Fruit fly (Drosophila melanogaster) whole organism, embryonic: ENCODE results near the gene Shmt.

ENCODE experiments used
- Antp ChIP-seq: fragments of 200-800 bp; sonication (Bioruptor generic); optimal IDR thresholded peaks from 3 replicates; lab custom pipeline; 2016; ENCODE audit warnings: missing biosample characterization, missing genetic modification characterization
- B-H1 ChIP-seq: fragments of 200-800 bp; sonication (Bioruptor generic); IDR thresholded peaks from 3 replicates; pipeline ENCODE4 v1.3.6; 2022; ENCODE audit warnings: missing biosample characterization, missing genetic modification characterization
- BtbVII ChIP-seq: fragments of 200-800 bp; sonication (Bioruptor generic); optimal IDR thresholded peaks from 3 replicates; lab custom pipeline; 2017; ENCODE audit warnings: missing biosample characterization, mild to moderate bottlenecking, missing genetic modification characterization
- CG10274 ChIP-seq: fragments of 200-800 bp; sonication (Bioruptor generic); optimal IDR thresholded peaks from 3 replicates; lab custom pipeline; 2017; ENCODE audit warnings: missing biosample characterization, mild to moderate bottlenecking, missing genetic modification characterization
- CG11723 ChIP-seq: fragments of 200-800 bp; sonication (Bioruptor generic); optimal IDR thresholded peaks from 2 replicates; lab custom pipeline; 2017; ENCODE audit warnings: missing biosample characterization, mild to moderate bottlenecking, missing genetic modification characterization
- CG12155 ChIP-seq: fragments of 200-800 bp; sonication (Bioruptor generic); optimal IDR thresholded peaks from 3 replicates; lab custom pipeline; 2016; ENCODE audit warnings: missing biosample characterization, missing genetic modification characterization
- CG16863 ChIP-seq: fragments of 200-800 bp; sonication (Bioruptor generic); optimal IDR thresholded peaks from 3 replicates; lab custom pipeline; 2016; ENCODE audit warnings: missing biosample characterization, missing genetic modification characterization
- CG17568 ChIP-seq: fragments of 200-800 bp; sonication (Bioruptor generic); optimal IDR thresholded peaks from 2 replicates; lab custom pipeline; 2018; ENCODE audit warnings: missing biosample characterization, mild to moderate bottlenecking, missing genetic modification characterization, moderate library complexity
- CG32772 ChIP-seq: fragments of 200-800 bp; sonication (Bioruptor generic); IDR thresholded peaks from 2 replicates; pipeline ENCODE4 v1.3.6; 2022; ENCODE audit warnings: missing biosample characterization, missing genetic modification characterization
- CG33213 ChIP-seq: fragments of 200-800 bp; sonication (Bioruptor generic); optimal IDR thresholded peaks from 3 replicates; lab custom pipeline; 2016; ENCODE audit warnings: missing biosample characterization, missing genetic modification characterization
- CG4282 ChIP-seq: fragments of 200-800 bp; sonication (Bioruptor generic); optimal IDR thresholded peaks from 2 replicates; lab custom pipeline; 2016; ENCODE audit warnings: missing biosample characterization, missing genetic modification characterization
- CG5180 ChIP-seq: fragments of 200-800 bp; sonication (Bioruptor generic); optimal IDR thresholded peaks from 3 replicates; lab custom pipeline; 2017; ENCODE audit warnings: missing biosample characterization, missing genetic modification characterization, mild to moderate bottlenecking, moderate library complexity, missing genetic modification reagents
- CG7839 ChIP-seq: fragments of 200-800 bp; sonication (Bioruptor generic); optimal IDR thresholded peaks from 3 replicates; lab custom pipeline; 2018; ENCODE audit warnings: missing biosample characterization, mild to moderate bottlenecking, missing genetic modification characterization, moderate library complexity
- CG8924 ChIP-seq: fragments of 200-800 bp; optimal IDR thresholded peaks from 3 replicates; lab custom pipeline; 2019; ENCODE audit warnings: missing biosample characterization, mild to moderate bottlenecking, missing genetic modification characterization, moderate library complexity
- CG9609 ChIP-seq: fragments of 200-800 bp; sonication (Bioruptor generic); optimal IDR thresholded peaks from 3 replicates; lab custom pipeline; 2016; ENCODE audit warnings: missing biosample characterization, missing genetic modification characterization
- CTCF ChIP-seq: fragments of 200-800 bp; sonication (Bioruptor generic); optimal IDR thresholded peaks from 2 replicates; lab custom pipeline; 2017; ENCODE audit warnings: missing biosample characterization, mild to moderate bottlenecking, missing genetic modification characterization, moderate library complexity
- D19A ChIP-seq: fragments of 200-800 bp; optimal IDR thresholded peaks from 3 replicates; lab custom pipeline; 2019; ENCODE audit warnings: missing biosample characterization, mild to moderate bottlenecking, missing genetic modification characterization, moderate library complexity
- Dbx ChIP-seq: fragments of 200-800 bp; sonication (Bioruptor generic); IDR thresholded peaks from 3 replicates; pipeline ENCODE4 v1.3.6; 2022; ENCODE audit warnings: missing biosample characterization, missing genetic modification characterization
- Drgx ChIP-seq: fragments of 200-800 bp; sonication (Bioruptor generic); IDR thresholded peaks from 2 replicates; pipeline ENCODE4 v1.3.6; 2022; ENCODE audit warnings: missing biosample characterization, missing genetic modification characterization
- Elba2 ChIP-seq: fragments of 200-800 bp; sonication (Bioruptor generic); optimal IDR thresholded peaks from 3 replicates; lab custom pipeline; 2016; ENCODE audit warnings: missing biosample characterization, missing genetic modification characterization
- HLH4C ChIP-seq: fragments of 200-800 bp; sonication (Bioruptor generic); IDR thresholded peaks from 3 replicates; pipeline ENCODE4 v1.3.6; 2022; ENCODE audit warnings: missing biosample characterization, missing genetic modification characterization; ENCODE audit not compliant: partially characterized antibody
- Hand ChIP-seq: fragments of 200-800 bp; sonication (Bioruptor generic); optimal IDR thresholded peaks from 2 replicates; lab custom pipeline; 2017; ENCODE audit warnings: mild to moderate bottlenecking, missing biosample characterization, missing genetic modification reagents, missing genetic modification characterization
- Lhr ChIP-seq: fragments of 200-800 bp; sonication (Bioruptor generic); optimal IDR thresholded peaks from 3 replicates; lab custom pipeline; 2017; ENCODE audit warnings: mild to moderate bottlenecking, missing biosample characterization, missing genetic modification reagents, missing genetic modification characterization
- Nf-YC ChIP-seq: fragments of 200-800 bp; optimal IDR thresholded peaks from 3 replicates; lab custom pipeline; 2019; ENCODE audit warnings: missing biosample characterization, mild to moderate bottlenecking, missing genetic modification characterization, moderate library complexity
- Oli ChIP-seq: fragments of 200-800 bp; sonication (Bioruptor generic); optimal IDR thresholded peaks from 2 replicates; lab custom pipeline; 2018; ENCODE audit warnings: missing biosample characterization, mild to moderate bottlenecking, missing genetic modification characterization, moderate library complexity
- Opbp ChIP-seq: fragments of 200-800 bp; sonication (Bioruptor generic); IDR thresholded peaks from 3 replicates; pipeline ENCODE4 v1.3.6; 2022; ENCODE audit warnings: missing biosample characterization, missing genetic modification characterization; ENCODE audit not compliant: partially characterized antibody
- Pdp1 ChIP-seq, 2 experiments: fragments of 200-800 bp; sonication (Bioruptor generic); optimal IDR thresholded peaks; 3 replicates each; lab custom pipeline; 2016; ENCODE audit warnings: missing biosample characterization in 2 of 2, missing genetic modification characterization in 2 of 2, mild to moderate bottlenecking in 1 of 2, moderate library complexity in 1 of 2
- Sin3A ChIP-seq: fragments of >200 bp; optimal IDR thresholded peaks from 2 replicates; lab custom pipeline; 2018
- al ChIP-seq: fragments of 200-800 bp; sonication (Bioruptor generic); IDR thresholded peaks from 2 replicates; pipeline ENCODE4 v1.3.6; 2022; ENCODE audit warnings: missing biosample characterization, missing genetic modification characterization
- ash1 ChIP-seq: fragments of 200-800 bp; sonication (Bioruptor generic); optimal IDR thresholded peaks from 2 replicates; lab custom pipeline; 2018; ENCODE audit warnings: missing biosample characterization, mild to moderate bottlenecking, missing genetic modification characterization
- bcd ChIP-seq: fragments of 200-800 bp; sonication (Bioruptor generic); optimal IDR thresholded peaks from 2 replicates; lab custom pipeline; 2017; ENCODE audit warnings: missing biosample characterization, mild to moderate bottlenecking, missing genetic modification characterization
- bigmax ChIP-seq: fragments of 200-800 bp; sonication (Bioruptor generic); optimal IDR thresholded peaks from 2 replicates; lab custom pipeline; 2018; ENCODE audit warnings: missing biosample characterization, mild to moderate bottlenecking, missing genetic modification characterization
- bsh ChIP-seq, 2 experiments: fragments of 200-800 bp; sonication (Bioruptor generic); optimal IDR thresholded peaks; 2 replicates each; lab custom pipeline; 2017 to 2018; ENCODE audit warnings: mild to moderate bottlenecking in 2 of 2, missing biosample characterization in 2 of 2, missing genetic modification characterization in 2 of 2, moderate library complexity in 1 of 2
- ci ChIP-seq: fragments of 200-800 bp; sonication (Bioruptor generic); IDR thresholded peaks from 3 replicates; pipeline ENCODE4 v1.3.6; 2022; ENCODE audit warnings: missing biosample characterization, missing genetic modification characterization
- corto ChIP-seq: fragments of 200-800 bp; sonication (Bioruptor generic); optimal IDR thresholded peaks from 2 replicates; lab custom pipeline; 2016; ENCODE audit warnings: missing biosample characterization, mild to moderate bottlenecking, missing genetic modification characterization, moderate library complexity
- fd64A ChIP-seq: fragments of 200-800 bp; sonication (Bioruptor generic); optimal IDR thresholded peaks from 3 replicates; lab custom pipeline; 2018; ENCODE audit warnings: missing biosample characterization, mild to moderate bottlenecking, missing genetic modification characterization
- gem ChIP-seq: fragments of 200-800 bp; sonication (Bioruptor generic); optimal IDR thresholded peaks from 2 replicates; lab custom pipeline; 2019; ENCODE audit warnings: missing biosample characterization, mild to moderate bottlenecking, missing genetic modification characterization, moderate library complexity
- hb ChIP-seq: fragments of 200-800 bp; sonication (Bioruptor generic); IDR thresholded peaks from 3 replicates; pipeline ENCODE4 v1.3.6; 2022; ENCODE audit warnings: missing biosample characterization, missing genetic modification characterization; ENCODE audit not compliant: partially characterized antibody
- jumu ChIP-seq: fragments of 200-800 bp; sonication (Bioruptor generic); optimal IDR thresholded peaks from 3 replicates; lab custom pipeline; 2016; ENCODE audit warnings: missing biosample characterization, missing genetic modification characterization
- ken ChIP-seq: fragments of 200-800 bp; sonication (Bioruptor generic); IDR thresholded peaks from 3 replicates; pipeline ENCODE4 v1.3.6; 2022; ENCODE audit warnings: missing biosample characterization, missing genetic modification characterization
- mam ChIP-seq: fragments of 200-800 bp; sonication (Bioruptor generic); optimal IDR thresholded peaks from 3 replicates; lab custom pipeline; 2016; ENCODE audit warnings: missing biosample characterization, missing genetic modification characterization
- pan ChIP-seq, 4 experiments: fragments of >200 bp in 3 of 4; fragments of 200-800 bp in 1 of 4; sonication (Bioruptor generic) in 1 of 4; optimal IDR thresholded peaks in 3 of 4; IDR thresholded peaks in 1 of 4; 2 replicates each; pipeline versions ENCODE4 v1.3.6 to Lab custom; 2017 to 2022; ENCODE audit warnings: missing biosample characterization in 2 of 4, missing genetic modification characterization in 2 of 4, mixed read lengths in 1 of 4
- peb ChIP-seq: fragments of 200-800 bp; sonication (Bioruptor generic); IDR thresholded peaks from 2 replicates; pipeline ENCODE4 v1.3.6; 2022; ENCODE audit warnings: missing biosample characterization, missing genetic modification characterization
- sisA ChIP-seq: fragments of 200-800 bp; sonication (Bioruptor generic); IDR thresholded peaks from 2 replicates; pipeline ENCODE4 v1.3.6; 2022; ENCODE audit warnings: missing biosample characterization, missing genetic modification characterization
- slou ChIP-seq: fragments of 200-800 bp; sonication (Bioruptor generic); optimal IDR thresholded peaks from 3 replicates; lab custom pipeline; 2016; ENCODE audit warnings: missing biosample characterization, missing genetic modification characterization
- sna ChIP-seq: fragments of 200-800 bp; sonication (Bioruptor generic); IDR thresholded peaks from 2 replicates; pipeline ENCODE4 v1.3.6; 2022; ENCODE audit warnings: missing biosample characterization, missing genetic modification characterization; ENCODE audit not compliant: partially characterized antibody
- so ChIP-seq: fragments of 200-800 bp; sonication (Bioruptor generic); IDR thresholded peaks from 3 replicates; pipeline ENCODE4 v1.3.6; 2022; ENCODE audit warnings: missing biosample characterization, missing genetic modification characterization
- tgo ChIP-seq: fragments of 200-800 bp; sonication (Bioruptor generic); IDR thresholded peaks from 3 replicates; pipeline ENCODE4 v1.3.6; 2022; ENCODE audit warnings: missing biosample characterization, missing genetic modification characterization
- trh ChIP-seq: fragments of 200-800 bp; sonication (Bioruptor generic); optimal IDR thresholded peaks from 2 replicates; lab custom pipeline; 2016; ENCODE audit warnings: missing biosample characterization, missing genetic modification characterization

The Shmt gene

DNA sequence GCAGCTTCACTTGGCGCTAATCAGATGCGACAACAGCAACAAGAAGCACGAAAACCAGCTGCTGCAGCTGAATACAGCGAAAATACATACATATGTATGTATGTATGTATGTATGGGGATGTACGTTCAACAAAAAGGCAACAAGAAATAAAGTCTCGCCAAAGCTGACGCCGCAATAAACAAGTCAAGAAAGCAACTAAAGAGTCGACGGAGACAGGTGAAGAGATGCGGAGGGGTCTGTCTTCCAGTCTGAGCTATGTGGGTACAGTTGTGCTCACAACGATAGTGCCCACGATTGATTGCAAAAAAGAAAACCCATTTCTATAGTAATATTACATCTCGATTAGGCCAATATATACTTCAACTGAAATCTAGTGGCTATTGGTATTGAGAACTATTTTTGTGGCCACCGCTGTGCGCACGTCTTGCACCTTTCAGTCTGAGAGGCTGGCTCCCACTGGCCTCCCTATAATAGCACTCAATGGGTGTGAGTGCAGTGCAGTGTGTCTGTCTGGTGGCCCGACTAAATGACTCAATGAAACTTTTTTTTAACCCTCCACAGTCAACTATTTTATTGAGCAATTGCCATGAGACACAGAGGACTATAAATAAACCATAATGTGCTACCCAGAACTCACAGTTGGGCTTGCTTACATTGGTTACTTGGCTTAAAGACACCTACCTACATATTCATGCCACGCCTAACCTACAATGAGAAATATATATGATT, 20.6 kb downstream of the Shmt start (continued):
- TF ChIP-seq corto (GFP tag; lab: Kevin White, UChicago), result peak; percentile 83
- peak; percentile 83 to 89 for TF ChIP-seq Pdp1 (GFP tag; optimal IDR thresholded peaks at IDR 0.05; lab: Kevin White, UChicago)
- peak; percentile 80 for TF ChIP-seq CG5180 (GFP tag; lab: Kevin White, UChicago)
- peak; percentile 91 for TF ChIP-seq B-H1 (GFP tag; lab: Robert Waterston, UW)
- TF ChIP-seq tgo (GFP tag; lab: Robert Waterston, UW), result peak; percentile 88
- peak; percentile 92 for TF ChIP-seq CG7839
- peak; percentile 93 for TF ChIP-seq CG32772 (GFP tag; lab: Robert Waterston, UW)
- peak; percentile 89 for TF ChIP-seq CG8924 (tag; lab: Kevin White, UChicago)
- TF ChIP-seq Drgx, result peak; percentile 99
- peak; percentile 55 for TF ChIP-seq CG4282
- peak; percentile 96 for TF ChIP-seq sisA
- TF ChIP-seq bcd (GFP tag; lab: Kevin White, UChicago), result peak; percentile 88
- peak; percentile 62 for TF ChIP-seq slou (GFP tag; lab: Kevin White, UChicago)
- peak; percentile 75 for TF ChIP-seq CG12155
- TF ChIP-seq jumu (GFP tag; lab: Kevin White, UChicago), result peak; percentile 91
- TF ChIP-seq Opbp, result no peak
- TF ChIP-seq Nf-YC, result peak; percentile 48
- peak; percentile 82 for TF ChIP-seq CG9609
- no peak for TF ChIP-seq HLH4C (GFP tag; lab: Robert Waterston, UW)
- peak; percentile 6 for TF ChIP-seq Elba2 (GFP tag; lab: Kevin White, UChicago)
- TF ChIP-seq CG33213, result peak; percentile 68
- TF ChIP-seq BtbVII (GFP tag; lab: Kevin White, UChicago), result peak; percentile 82
- peak; percentile 62 for TF ChIP-seq CG17568 (GFP tag; lab: Kevin White, UChicago)
- TF ChIP-seq gem (tag; lab: Kevin White, UChicago), result peak; percentile 91
- peak; percentile 95 to 98 for TF ChIP-seq bsh (GFP tag; optimal IDR thresholded peaks at IDR 0.05; lab: Kevin White, UChicago)
- TF ChIP-seq fd64A (GFP tag; lab: Kevin White, UChicago), result peak; percentile 84
- no peak for TF ChIP-seq pan (optimal IDR thresholded peaks at IDR 0.05; lab: Kevin White, UChicago)
- peak in 1 of 2 experiments; percentile 92 for TF ChIP-seq pan (GFP tag; optimal IDR thresholded peaks at IDR 0.05 in 1 of 2, IDR thresholded peaks at IDR 0.05 in 1 of 2)
- TF ChIP-seq peb (GFP tag; lab: Robert Waterston, UW), result peak; percentile 91
- TF ChIP-seq CG11723 (GFP tag; lab: Kevin White, UChicago), result peak; percentile 74
- TF ChIP-seq Lhr, result peak; percentile 80
- peak; percentile 75 for TF ChIP-seq CG10274
- peak; percentile 86 for TF ChIP-seq D19A (tag; lab: Kevin White, UChicago)
- peak; percentile 60; the same call in 2 of the 3 replicates for TF ChIP-seq Dbx (GFP tag; lab: Robert Waterston, UW)
- no peak for TF ChIP-seq Sin3A (lab: Kevin White, UChicago)
- TF ChIP-seq CTCF (GFP tag; lab: Kevin White, UChicago), result peak; percentile 60
- peak; percentile 23 for TF ChIP-seq ash1 (GFP tag; lab: Kevin White, UChicago)
- peak; percentile 95 for TF ChIP-seq ken (GFP tag; lab: Robert Waterston, UW)
- peak; percentile 57 for TF ChIP-seq trh (GFP tag; lab: Kevin White, UChicago)
- peak; percentile 97 for TF ChIP-seq ci
- TF ChIP-seq Hand (GFP tag; lab: Kevin White, UChicago), result peak; percentile 59
- TF ChIP-seq Oli (tag; lab: Kevin White, UChicago), result peak; percentile 94
- TF ChIP-seq mam (GFP tag; lab: Kevin White, UChicago), result peak; percentile 86
- TF ChIP-seq bigmax, result no peak
- TF ChIP-seq so, result peak; percentile 90
- no peak for TF ChIP-seq sna
- peak; percentile 71 for TF ChIP-seq al (GFP tag; lab: Robert Waterston, UW)
- TF ChIP-seq hb, result no peak
- peak; percentile 92 for TF ChIP-seq CG16863 (GFP tag; lab: Kevin White, UChicago)
- TF ChIP-seq Antp (GFP tag; lab: Kevin White, UChicago), result peak; percentile 91
